Worm (Caenorhabditis elegans) whole organism, midembryonic: ENCODE data around the gene cutl-9.

Experiments
- T22C8.4 ChIP-seq: fragments of 200-800 bp; sonication (Bioruptor generic); IDR thresholded peaks from 2 replicates; pipeline ENCODE4 v1.3.6; 2022; ENCODE audit warnings: missing genetic modification characterization, missing compliant biosample characterization
- cog-1 ChIP-seq: sonication (generic microtip); optimal IDR thresholded peaks from 2 replicates; lab custom pipeline; 2016; ENCODE audit warnings: missing genetic modification characterization, missing compliant biosample characterization
- flt-1 ChIP-seq: fragments of 200-800 bp; sonication (Bioruptor generic); IDR thresholded peaks from 2 replicates; pipeline ENCODE4 v1.3.6; 2022; ENCODE audit warnings: missing genetic modification characterization, missing compliant biosample characterization
- klf-2 ChIP-seq: fragments of 200-800 bp; sonication (Bioruptor generic); conservative IDR thresholded peaks from 2 replicates; pipeline ENCODE4 v1.3.6; 2022; ENCODE audit warnings: missing genetic modification reagents, missing genetic modification characterization, missing compliant biosample characterization
- med-1 ChIP-seq: sonication (generic microtip); optimal IDR thresholded peaks from 2 replicates; lab custom pipeline; 2017; ENCODE audit warnings: missing genetic modification characterization, mild to moderate bottlenecking, missing compliant biosample characterization, antibody characterized with exemption, missing genetic modification reagents; ENCODE audit not compliant: insufficient read depth
- ref-1 ChIP-seq: fragments of 200-800 bp; sonication (Bioruptor generic); conservative IDR thresholded peaks from 2 replicates; pipeline ENCODE4 v1.3.6; 2022; ENCODE audit warnings: missing genetic modification reagents, missing genetic modification characterization, missing compliant biosample characterization
- ztf-23 ChIP-seq: fragments of 200-800 bp; sonication (Bioruptor generic); IDR thresholded peaks from 2 replicates; pipeline ENCODE4 v1.3.6; 2022; ENCODE audit warnings: missing genetic modification reagents, missing genetic modification characterization, missing compliant biosample characterization

- TF ChIP-seq med-1 (GFP tag; lab: Kevin White, UChicago) = no peak
- TF ChIP-seq T22C8.4 (GFP tag; lab: Robert Waterston, UW) = no peak
- no peak for TF ChIP-seq flt-1 (GFP tag; lab: Robert Waterston, UW)
- TF ChIP-seq ztf-23 = no peak
- no peak for TF ChIP-seq ref-1 (GFP tag; lab: Robert Waterston, UW)
- TF ChIP-seq cog-1 (tag; lab: Kevin White, UChicago) = no peak
- no peak for TF ChIP-seq klf-2 (GFP tag; lab: Robert Waterston, UW)
Measured at ce11 chrII:10605512-10605911, 16.6 kb upstream of the cutl-9 start, which contains the start of gene taf-13.
